Fruit fly (Drosophila melanogaster) whole organism, wandering third instar larva: ENCODE results near the gene CG34452.

ENCODE experiments used
- Abd-B ChIP-seq: fragments of >200 bp; optimal IDR thresholded peaks from 2 replicates; lab custom pipeline; 2017; ENCODE audit warnings: missing biosample characterization, missing genetic modification characterization
- CrebA ChIP-seq: fragments of 200-800 bp; sonication (Bioruptor generic); optimal IDR thresholded peaks from 2 replicates; lab custom pipeline; 2016; ENCODE audit warnings: missing biosample characterization, mild to moderate bottlenecking, missing genetic modification characterization, borderline replicate concordance
- Dfd ChIP-seq: fragments of >200 bp; optimal IDR thresholded peaks from 2 replicates; lab custom pipeline; 2017; ENCODE audit warnings: missing biosample characterization, missing genetic modification characterization
- Dif ChIP-seq: fragments of 200-275, 200-300 bp; sonication (Bioruptor generic); optimal IDR thresholded peaks from 2 replicates; lab custom pipeline; 2018; ENCODE audit warnings: missing biosample characterization, missing genetic modification characterization; ENCODE audit not compliant: partially characterized antibody
- GATAd ChIP-seq: sonication (Bioruptor generic); optimal IDR thresholded peaks from 2 replicates; lab custom pipeline; 2016; ENCODE audit warnings: missing biosample characterization, missing genetic modification characterization
- HLH106 ChIP-seq: fragments of 200-800 bp; optimal IDR thresholded peaks from 3 replicates; lab custom pipeline; 2019; ENCODE audit warnings: missing biosample characterization, mild to moderate bottlenecking, missing genetic modification characterization, moderate library complexity
- Hnf4 ChIP-seq: fragments of 200-800 bp; sonication (Bioruptor generic); optimal IDR thresholded peaks from 2 replicates; lab custom pipeline; 2016; ENCODE audit warnings: missing biosample characterization, mild to moderate bottlenecking, missing genetic modification characterization
- Hr78 ChIP-seq: fragments of >200 bp; optimal IDR thresholded peaks from 2 replicates; lab custom pipeline; 2017; ENCODE audit warnings: missing biosample characterization, missing genetic modification characterization
- Hr83 ChIP-seq: fragments of 200-300 bp; sonication (Bioruptor generic); optimal IDR thresholded peaks from 2 replicates; lab custom pipeline; 2016; ENCODE audit warnings: missing biosample characterization, mild to moderate bottlenecking, missing genetic modification characterization, moderate library complexity; ENCODE audit not compliant: poor library complexity, severe bottlenecking
- Jra ChIP-seq: sonication (Bioruptor generic); optimal IDR thresholded peaks from 2 replicates; lab custom pipeline; 2016; ENCODE audit warnings: missing biosample characterization, missing genetic modification characterization
- Mio ChIP-seq: sonication (Bioruptor generic); optimal IDR thresholded peaks from 2 replicates; lab custom pipeline; 2016; ENCODE audit warnings: missing biosample characterization, missing genetic modification characterization
- Myc ChIP-seq: fragments of >200 bp; optimal IDR thresholded peaks from 2 replicates; lab custom pipeline; 2017
- N ChIP-seq: fragments of >200 bp; optimal IDR thresholded peaks from 2 replicates; lab custom pipeline; 2018; ENCODE audit warnings: missing biosample characterization, missing external identifiers, missing genetic modification characterization
- Rel ChIP-seq, 2 experiments: fragments of 200-800 bp; sonication (Bioruptor generic) in 1 of 2; optimal IDR thresholded peaks; 2 replicates in 1 of 2; 3 replicates in 1 of 2; lab custom pipeline; 2016 to 2019; ENCODE audit warnings: mild to moderate bottlenecking in 2 of 2, missing biosample characterization in 2 of 2, missing genetic modification characterization in 2 of 2, moderate library complexity in 1 of 2
- Sp1 ChIP-seq: fragments of 200-800 bp; sonication (Bioruptor generic); optimal IDR thresholded peaks from 3 replicates; lab custom pipeline; 2019; ENCODE audit warnings: missing biosample characterization, mild to moderate bottlenecking, missing genetic modification characterization, moderate library complexity
- br ChIP-seq: fragments of 200-800 bp; sonication (Bioruptor generic); optimal IDR thresholded peaks from 2 replicates; lab custom pipeline; 2016; ENCODE audit warnings: missing biosample characterization, missing genetic modification characterization
- brk ChIP-seq: fragments of 200-800 bp; sonication (Bioruptor generic); optimal IDR thresholded peaks from 2 replicates; lab custom pipeline; 2016; ENCODE audit warnings: missing biosample characterization, mild to moderate bottlenecking, missing genetic modification characterization
- dmrt93B ChIP-seq: fragments of 200-800 bp; sonication (Bioruptor generic); optimal IDR thresholded peaks from 2 replicates; lab custom pipeline; 2018; ENCODE audit warnings: missing biosample characterization, mild to moderate bottlenecking, missing genetic modification characterization
- dsf ChIP-seq: sonication (Bioruptor generic); optimal IDR thresholded peaks from 2 replicates; lab custom pipeline; 2016; ENCODE audit warnings: missing biosample characterization, missing genetic modification characterization, borderline replicate concordance
- ey ChIP-seq: fragments of 200-800 bp; sonication (Bioruptor generic); optimal IDR thresholded peaks from 2 replicates; lab custom pipeline; 2016; ENCODE audit warnings: missing biosample characterization, missing genetic modification characterization
- foxo ChIP-seq, 2 experiments: fragments of 200-800 bp; sonication (Bioruptor generic); optimal IDR thresholded peaks; 2 replicates in 1 of 2; 3 replicates in 1 of 2; lab custom pipeline; 2016 to 2017; ENCODE audit warnings: missing biosample characterization in 2 of 2, missing genetic modification characterization in 2 of 2
- fru ChIP-seq: fragments of 200-800 bp; sonication (Bioruptor generic); optimal IDR thresholded peaks from 3 replicates; lab custom pipeline; 2016; ENCODE audit warnings: missing biosample characterization, mild to moderate bottlenecking, missing genetic modification characterization
- h ChIP-seq: fragments of 200-800 bp; sonication (Bioruptor generic); optimal IDR thresholded peaks from 3 replicates; lab custom pipeline; 2016; ENCODE audit warnings: missing biosample characterization, mild to moderate bottlenecking, missing genetic modification characterization
- jim ChIP-seq: fragments of 175-275, 200-325 bp; sonication (Bioruptor generic); optimal IDR thresholded peaks from 2 replicates; lab custom pipeline; 2016; ENCODE audit warnings: missing biosample characterization, mild to moderate bottlenecking, missing genetic modification characterization
- pan ChIP-seq: fragments of >200 bp; optimal IDR thresholded peaks from 2 replicates; lab custom pipeline; 2017
- psq ChIP-seq: fragments of 200-800 bp; sonication (Bioruptor generic); optimal IDR thresholded peaks from 3 replicates; lab custom pipeline; 2017; ENCODE audit warnings: missing biosample characterization, mild to moderate bottlenecking, missing genetic modification characterization, moderate library complexity
- sage ChIP-seq: fragments of 200-800 bp; sonication (Bioruptor generic); optimal IDR thresholded peaks from 2 replicates; lab custom pipeline; 2016; ENCODE audit warnings: missing biosample characterization, mild to moderate bottlenecking, missing genetic modification characterization
- usp ChIP-seq: fragments of >200 bp; optimal IDR thresholded peaks from 2 replicates; lab custom pipeline; 2017; ENCODE audit warnings: missing biosample characterization, missing genetic modification characterization
- woc ChIP-seq: sonication (Bioruptor generic); optimal IDR thresholded peaks from 2 replicates; lab custom pipeline; 2016; ENCODE audit warnings: missing biosample characterization, mild to moderate bottlenecking, missing genetic modification characterization

CG34452 gene

dm6 chr3L:15647712-15648621 is 39.7 kb downstream of the CG34452 start, which contains the start of the genes comm3 and CG43083:
TSS of gene comm3 (minus strand) at chr3L:15647762.
TSS of gene CG43083 (plus strand) at chr3L:15648571.
- TF ChIP-seq h (GFP tag; lab: Kevin White, UChicago) (peak; percentile 42), Hr83 (GFP tag; lab: Kevin White, UChicago) (peak; percentile 30), fru (GFP tag; lab: Kevin White, UChicago) (peak; percentile 32), CrebA (GFP tag; lab: Kevin White, UChicago) (peak; percentile 34), Myc (lab: Kevin White, UChicago) (no peak), Hnf4 (GFP tag; lab: Kevin White, UChicago) (no peak), Mio (no peak), Dif (GFP tag; lab: Kevin White, UChicago) (no peak)

DNA sequence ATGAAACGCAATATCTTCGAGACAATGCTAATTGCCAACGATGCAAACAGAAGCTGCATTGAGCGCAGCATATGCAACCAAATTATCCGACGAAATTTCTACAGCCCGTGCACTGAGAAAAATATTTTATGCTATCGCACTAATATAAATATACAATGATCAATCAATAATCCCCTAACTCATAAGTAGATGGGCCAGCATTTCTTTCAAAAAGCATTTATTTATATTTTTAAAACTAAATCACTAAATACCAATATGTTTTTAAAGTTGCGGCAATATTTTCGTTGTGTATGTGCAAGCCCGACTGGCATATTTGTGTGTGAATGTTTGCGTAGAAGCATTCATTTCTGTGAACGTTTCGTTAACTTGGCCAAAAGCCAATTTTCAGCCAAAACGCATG is 41.5 kb downstream of the CG34452 start:
- no peak for TF ChIP-seq jim (GFP tag; lab: Kevin White, UChicago)
- TF ChIP-seq GATAd (GFP tag; lab: Kevin White, UChicago), result no peak

dm6 chr3L:15641590-15642019 is 46.1 kb downstream of the CG34452 start:
- TF ChIP-seq psq (GFP tag; lab: Kevin White, UChicago) (no peak), Hr83 (GFP tag; lab: Kevin White, UChicago) (no peak), pan (lab: Kevin White, UChicago) (no peak), jim (GFP tag; lab: Kevin White, UChicago) (no peak), sage (GFP tag; lab: Kevin White, UChicago) (no peak), foxo (GFP tag; optimal IDR thresholded peaks at IDR 0.05; lab: Kevin White, UChicago) (peak in 1 of 2 experiments; percentile 25), Abd-B (GFP tag; lab: Kevin White, UChicago) (no peak), N (GFP tag; lab: Kevin White, UChicago) (no peak), usp (GFP tag; lab: Kevin White, UChicago) (no peak), dmrt93B (no peak), woc (no peak), br (peak; percentile 20), fru (GFP tag; lab: Kevin White, UChicago) (peak; percentile 8), Dfd (GFP tag; lab: Kevin White, UChicago) (no peak), dsf (no peak), ey (GFP tag; lab: Kevin White, UChicago) (peak; percentile 11), HLH106 (tag; lab: Kevin White, UChicago) (peak; percentile 23), brk (GFP tag; lab: Kevin White, UChicago) (no peak), Hr78 (GFP tag; lab: Kevin White, UChicago) (no peak), Sp1 (peak; percentile 4), Jra (GFP tag; lab: Kevin White, UChicago) (no peak)

dm6 chr3L:15639978-15640377 is 47.7 kb downstream of the CG34452 start:
- TF ChIP-seq foxo (GFP tag; optimal IDR thresholded peaks at IDR 0.05; lab: Kevin White, UChicago), result no peak

- TF ChIP-seq Dif (GFP tag; lab: Kevin White, UChicago) (no peak), Jra (GFP tag; lab: Kevin White, UChicago) (no peak), pan (lab: Kevin White, UChicago) (no peak), br (no peak), sage (GFP tag; lab: Kevin White, UChicago) (no peak), Abd-B (GFP tag; lab: Kevin White, UChicago) (no peak), Mio (no peak), N (GFP tag; lab: Kevin White, UChicago) (no peak), h (GFP tag; lab: Kevin White, UChicago) (no peak), Dfd (GFP tag; lab: Kevin White, UChicago) (no peak), Rel (GFP tag; optimal IDR thresholded peaks at IDR 0.05; lab: Kevin White, UChicago) (no peak), Rel (tag; optimal IDR thresholded peaks at IDR 0.05; lab: Kevin White, UChicago) (no peak)
These were observed 49.2 kb downstream of the CG34452 start for dm6 chr3L:15638524-15638923.
